Fruit fly (Drosophila melanogaster): Measurements from ENCODE around the gene CG11997.
A peak's percentile ranks its signal among the peaks of the same experiment; 100 is the strongest.

CG11997 gene

DNA sequence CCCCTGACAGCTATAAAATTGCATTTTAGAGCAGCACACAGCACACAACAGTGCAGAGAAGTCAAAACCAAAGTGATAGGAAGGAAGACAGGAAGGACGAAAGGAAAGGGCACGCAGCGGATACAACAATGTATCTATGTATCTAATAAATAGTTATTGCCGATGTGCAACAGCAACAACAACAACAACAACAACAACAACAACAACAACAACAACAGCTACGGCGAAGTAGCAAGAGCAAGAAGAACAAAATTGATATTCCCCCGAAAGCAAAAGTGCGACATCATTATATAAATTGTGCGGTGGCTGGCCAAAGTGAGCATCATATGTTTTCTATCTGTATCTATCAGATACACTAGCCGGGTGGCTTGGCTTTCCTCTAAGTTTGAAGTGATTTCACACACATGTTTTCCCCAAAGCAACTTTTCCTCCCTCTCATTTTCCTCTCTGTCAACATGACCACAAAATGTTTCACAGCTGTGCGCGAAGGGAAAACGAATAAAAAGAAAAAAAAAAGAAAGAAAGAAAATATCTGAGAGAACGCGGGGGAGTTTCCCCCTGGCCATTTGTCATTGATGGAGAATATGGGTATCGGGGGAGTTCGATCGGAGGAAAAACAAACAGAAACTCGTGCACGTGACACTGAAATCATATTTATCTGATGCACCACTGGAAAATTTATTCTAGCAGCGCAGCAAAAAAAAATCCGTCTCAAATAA, 33.2 kb upstream of the CG11997 start:
- TF ChIP-seq CG14655 (GFP tag; optimal IDR thresholded peaks at IDR 0.05) (no peak), CG17806 (tag; optimal IDR thresholded peaks at IDR 0.05) (no peak), Snoo (tag; optimal IDR thresholded peaks at IDR 0.05) (no peak), CG4496 (GFP tag; IDR thresholded peaks at IDR 0.05) (no peak), Pif1B (GFP tag; optimal IDR thresholded peaks at IDR 0.05) (no peak), Pif1A (GFP tag; optimal IDR thresholded peaks at IDR 0.05) (no peak), CG12605 (GFP tag; IDR thresholded peaks at IDR 0.05) (no peak), CG9948 (tag; optimal IDR thresholded peaks at IDR 0.05) (no peak), D1 (tag; optimal IDR thresholded peaks at IDR 0.05) (no peak), CG15710 (tag; optimal IDR thresholded peaks at IDR 0.05) (no peak), CG13204 (GFP tag; optimal IDR thresholded peaks at IDR 0.05) (no peak), CG32121 (GFP tag; IDR thresholded peaks at IDR 0.05) (no peak), CG10348 (GFP tag; IDR thresholded peaks at IDR 0.05) (no peak), rn (GFP tag; IDR thresholded peaks at IDR 0.05) (no peak), Ets98B (GFP tag; IDR thresholded peaks at IDR 0.05) (no peak), CG8159 (tag; optimal IDR thresholded peaks at IDR 0.05) (no peak), EcR (GFP tag; optimal IDR thresholded peaks at IDR 0.05) (no peak), fd96Ca (GFP tag; IDR thresholded peaks at IDR 0.05) (no peak)

DNA sequence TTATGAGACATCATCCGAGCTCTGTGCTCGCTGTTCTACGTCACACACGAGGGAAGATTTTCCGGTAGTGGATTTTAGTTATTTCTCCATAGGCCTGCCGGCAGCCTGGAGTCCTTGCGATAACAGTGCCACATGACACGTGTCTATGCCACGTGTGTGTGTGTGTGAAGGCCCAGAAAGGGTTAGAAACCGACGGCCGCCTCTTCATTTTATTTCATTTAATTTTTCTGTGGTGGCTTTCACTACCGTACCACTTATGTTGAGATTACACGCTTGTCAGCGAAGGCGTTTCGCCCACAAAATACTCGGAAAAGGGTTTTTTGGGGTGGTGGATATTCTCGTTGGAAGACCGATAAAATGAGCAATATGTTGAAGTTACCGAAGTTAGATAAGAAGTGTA, 32.2 kb upstream of the CG11997 start:
- no peak for TF ChIP-seq CG8301 (tag; optimal IDR thresholded peaks at IDR 0.05)
- no peak for TF ChIP-seq Snoo (tag; optimal IDR thresholded peaks at IDR 0.05)

- peak; percentile 83 for TF ChIP-seq CG8301 (tag; optimal IDR thresholded peaks at IDR 0.05)
- TF ChIP-seq CG13204 (GFP tag; optimal IDR thresholded peaks at IDR 0.05) = peak; percentile 43
- TF ChIP-seq fd96Ca (GFP tag; IDR thresholded peaks at IDR 0.05) = no peak; the same call in 2 of the 3 replicates
- peak; percentile 54 for TF ChIP-seq Ets98B (GFP tag; IDR thresholded peaks at IDR 0.05)
- peak; percentile 88 for TF ChIP-seq Pif1B (GFP tag; optimal IDR thresholded peaks at IDR 0.05)
- peak; percentile 71 for TF ChIP-seq D1 (tag; optimal IDR thresholded peaks at IDR 0.05)
- peak; percentile 86 for TF ChIP-seq CG34367 (tag; optimal IDR thresholded peaks at IDR 0.05)
- TF ChIP-seq Snoo (tag; optimal IDR thresholded peaks at IDR 0.05) = peak; percentile 76
- peak; percentile 85 for TF ChIP-seq CG14655 (GFP tag; optimal IDR thresholded peaks at IDR 0.05)
- TF ChIP-seq CG17806 (tag; optimal IDR thresholded peaks at IDR 0.05) = peak; percentile 88
- TF ChIP-seq gl (tag; optimal IDR thresholded peaks at IDR 0.05) = peak; percentile 77
- TF ChIP-seq CG9948 (tag; optimal IDR thresholded peaks at IDR 0.05) = peak; percentile 88
- TF ChIP-seq CG10348 (GFP tag; IDR thresholded peaks at IDR 0.05) = no peak
- peak; percentile 68 for TF ChIP-seq CG12605 (GFP tag; IDR thresholded peaks at IDR 0.05)
- peak; percentile 91 for TF ChIP-seq CG8159 (tag; optimal IDR thresholded peaks at IDR 0.05)
- peak; percentile 36 for TF ChIP-seq EcR (GFP tag; optimal IDR thresholded peaks at IDR 0.05)
- peak; percentile 76 for TF ChIP-seq CG4496 (GFP tag; IDR thresholded peaks at IDR 0.05)
- TF ChIP-seq Pif1A (GFP tag; optimal IDR thresholded peaks at IDR 0.05) = peak; percentile 85
- TF ChIP-seq CG32121 (GFP tag; IDR thresholded peaks at IDR 0.05) = peak; percentile 47
- TF ChIP-seq CG15710 (tag; optimal IDR thresholded peaks at IDR 0.05) = peak; percentile 89
- TF ChIP-seq rn (GFP tag; IDR thresholded peaks at IDR 0.05) = 0 out of 2 replicates have a peak, but pooled peaks have one; percentile 35
Measured at dm6 chr3R:9147458-9147857, 29.9 kb upstream of the CG11997 start.

- TF ChIP-seq CG32121 (GFP tag; IDR thresholded peaks at IDR 0.05) = no peak
- TF ChIP-seq EcR (GFP tag; optimal IDR thresholded peaks at IDR 0.05) = peak; percentile 19
Measured at dm6 chr3R:9149799-9150198, 27.5 kb upstream of the CG11997 start.

- TF ChIP-seq CG14655 (GFP tag; optimal IDR thresholded peaks at IDR 0.05) = peak; percentile 10
- TF ChIP-seq CG8159 (tag; optimal IDR thresholded peaks at IDR 0.05) = no peak
- no peak for TF ChIP-seq rn (GFP tag; IDR thresholded peaks at IDR 0.05)
- TF ChIP-seq fd96Ca (GFP tag; IDR thresholded peaks at IDR 0.05) = no peak; the same call in 2 of the 3 replicates
- TF ChIP-seq Pif1B (GFP tag; optimal IDR thresholded peaks at IDR 0.05) = peak; percentile 62
- TF ChIP-seq CG34367 (tag; optimal IDR thresholded peaks at IDR 0.05) = no peak
- peak; percentile 47; the same call in 1 of the 2 replicates for TF ChIP-seq Ets98B (GFP tag; IDR thresholded peaks at IDR 0.05)
- TF ChIP-seq CG12605 (GFP tag; IDR thresholded peaks at IDR 0.05) = peak; percentile 93
- TF ChIP-seq CG4496 (GFP tag; IDR thresholded peaks at IDR 0.05) = no peak; the same call in 2 of the 3 replicates
- TF ChIP-seq CG8301 (tag; optimal IDR thresholded peaks at IDR 0.05) = no peak
- TF ChIP-seq CG15710 (tag; optimal IDR thresholded peaks at IDR 0.05) = no peak
- peak; percentile 15 for TF ChIP-seq Pif1A (GFP tag; optimal IDR thresholded peaks at IDR 0.05)
- 0 out of 2 replicates have a peak, but pooled peaks have one; percentile 30 for TF ChIP-seq CG32121 (GFP tag; IDR thresholded peaks at IDR 0.05)
- no peak for TF ChIP-seq CG17806 (tag; optimal IDR thresholded peaks at IDR 0.05)
- no peak for TF ChIP-seq Snoo (tag; optimal IDR thresholded peaks at IDR 0.05)
- TF ChIP-seq CG13204 (GFP tag; optimal IDR thresholded peaks at IDR 0.05) = no peak
- TF ChIP-seq D1 (tag; optimal IDR thresholded peaks at IDR 0.05) = no peak
- no peak for TF ChIP-seq CG10348 (GFP tag; IDR thresholded peaks at IDR 0.05)
- TF ChIP-seq EcR (GFP tag; optimal IDR thresholded peaks at IDR 0.05) = peak; percentile 61
- peak; percentile 32 for TF ChIP-seq gl (tag; optimal IDR thresholded peaks at IDR 0.05)
- TF ChIP-seq CG9948 (tag; optimal IDR thresholded peaks at IDR 0.05) = no peak
Measured at dm6 chr3R:9157841-9158600, 19.3 kb upstream of the CG11997 start.

Data from whole organism, pupa.